Fruit fly (Drosophila melanogaster): Measurements from ENCODE around the gene Vha100-1.

Vha100-1 gene

DNA sequence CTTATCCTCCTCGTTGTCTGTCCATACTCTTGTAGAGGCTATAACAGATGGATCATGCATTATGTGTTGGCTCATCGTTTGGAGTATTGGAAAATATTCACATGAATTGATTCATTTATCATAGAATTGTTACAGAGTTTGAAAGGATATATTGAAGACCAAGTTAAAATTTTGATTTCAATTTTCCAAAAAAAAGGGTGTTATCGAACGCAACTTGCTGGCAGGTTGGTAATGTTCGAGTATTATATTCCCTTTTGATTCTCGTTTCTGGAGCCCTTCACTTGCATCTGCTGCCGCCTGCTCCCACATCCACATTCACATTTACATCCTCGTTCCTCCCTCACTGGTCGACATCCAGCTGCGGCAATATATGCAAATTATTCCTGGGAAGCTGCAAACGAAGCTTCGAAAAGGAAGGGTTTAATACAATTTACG is 35.0 kb upstream of the Vha100-1 start (continued):
- TF ChIP-seq CG6163 (GFP tag; IDR thresholded peaks at IDR 0.05) (peak; percentile 91), fd85E (GFP tag; optimal IDR thresholded peaks at IDR 0.05) (no peak), Blimp-1 (GFP tag; optimal IDR thresholded peaks at IDR 0.05) (peak; percentile 56), Hr38 (GFP tag; optimal IDR thresholded peaks at IDR 0.05) (no peak), pdm3 (GFP tag; optimal IDR thresholded peaks at IDR 0.05) (no peak), dac (GFP tag; optimal IDR thresholded peaks at IDR 0.05) (no peak), Sox15 (GFP tag; optimal IDR thresholded peaks at IDR 0.05) (peak; percentile 61), vri (GFP tag; optimal IDR thresholded peaks at IDR 0.05) (no peak), Eip75B (GFP tag; optimal IDR thresholded peaks at IDR 0.05) (no peak), CG1621 (tag; optimal IDR thresholded peaks at IDR 0.05) (peak; percentile 72), CG8119 (GFP tag; IDR thresholded peaks at IDR 0.05) (no peak; the same call in 2 of the 3 replicates), CG6854 (GFP tag; optimal IDR thresholded peaks at IDR 0.05) (peak; percentile 22), lz (GFP tag; optimal IDR thresholded peaks at IDR 0.05) (peak; percentile 84), CG3032 (tag; optimal IDR thresholded peaks at IDR 0.05) (peak; percentile 83), CG34406 (GFP tag; optimal IDR thresholded peaks at IDR 0.05) (peak; percentile 67), CG6276 (GFP tag; optimal IDR thresholded peaks at IDR 0.05) (no peak), net (GFP tag; optimal IDR thresholded peaks at IDR 0.05) (peak; percentile 68), fkh (GFP tag; optimal IDR thresholded peaks at IDR 0.05) (no peak), CG10669 (GFP tag; optimal IDR thresholded peaks at IDR 0.05) (peak; percentile 87), Eip78C (GFP tag) (peak; percentile 96), CG11294 (GFP tag; IDR thresholded peaks at IDR 0.05) (no peak), CG8632 (GFP tag; optimal IDR thresholded peaks at IDR 0.05) (peak; percentile 66), CG15336 (GFP tag; IDR thresholded peaks at IDR 0.05) (peak; percentile 38), Ets21C (GFP tag; optimal IDR thresholded peaks at IDR 0.05) (peak; percentile 85), CG31627 (GFP tag; optimal IDR thresholded peaks at IDR 0.05) (peak; percentile 88), fd59A (GFP tag; optimal IDR thresholded peaks at IDR 0.05) (peak; percentile 81)

DNA sequence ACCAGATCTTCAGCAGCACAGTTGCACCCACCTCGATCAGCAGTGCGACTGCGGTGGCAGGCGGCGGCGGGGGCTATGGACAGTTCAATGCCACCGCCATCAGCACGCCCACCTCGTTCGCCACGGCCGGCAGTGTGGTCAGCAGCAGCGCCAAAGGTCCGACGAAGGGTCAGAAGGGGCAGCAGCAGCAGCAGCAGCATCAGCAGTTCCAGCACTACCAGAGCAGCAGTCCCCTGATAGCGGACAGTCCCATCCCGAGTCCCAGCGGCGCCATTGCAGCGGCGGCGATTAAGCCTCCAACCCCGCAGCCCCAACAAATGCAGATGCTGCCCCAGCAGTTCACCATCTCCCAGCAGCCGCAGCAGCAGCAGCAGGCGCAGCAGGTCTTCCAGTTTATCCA is 33.0 kb upstream of the Vha100-1 start:
- TF ChIP-seq CG4318 (GFP tag; optimal IDR thresholded peaks at IDR 0.05): no peak
- no peak for TF ChIP-seq CG7368 (GFP tag; optimal IDR thresholded peaks at IDR 0.05)
- no peak for TF ChIP-seq Sox14 (GFP tag; optimal IDR thresholded peaks at IDR 0.05)
- TF ChIP-seq CG11902 (GFP tag; optimal IDR thresholded peaks at IDR 0.05): no peak
- no peak for TF ChIP-seq spab (GFP tag; optimal IDR thresholded peaks at IDR 0.05)
- TF ChIP-seq CG10669 (GFP tag; optimal IDR thresholded peaks at IDR 0.05): no peak
- TF ChIP-seq CG6276 (GFP tag; optimal IDR thresholded peaks at IDR 0.05): no peak
- TF ChIP-seq Sox102F (GFP tag; optimal IDR thresholded peaks at IDR 0.05): no peak

DNA sequence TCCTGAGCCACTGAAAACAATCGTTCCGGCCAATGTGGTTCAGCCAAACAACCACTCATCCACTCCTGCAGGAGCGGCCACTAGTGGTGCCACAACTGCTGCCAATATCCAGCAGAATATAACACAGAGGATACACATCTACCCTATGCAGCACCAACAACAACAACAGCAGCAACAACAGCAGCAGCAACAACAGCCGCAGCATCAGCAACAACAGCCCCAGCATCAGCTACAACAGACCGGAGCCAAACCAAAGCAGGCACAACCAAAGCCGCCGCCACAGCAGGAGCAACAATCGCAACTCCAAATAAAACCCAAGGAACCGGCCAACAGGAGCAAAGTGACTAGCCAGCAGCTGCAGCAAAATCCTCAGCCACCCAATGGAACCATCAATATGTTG is 27.8 kb upstream of the Vha100-1 start:
- TF ChIP-seq CG32006 (GFP tag; optimal IDR thresholded peaks at IDR 0.05) (no peak), OdsH (GFP tag; optimal IDR thresholded peaks at IDR 0.05) (no peak), CG10669 (GFP tag; optimal IDR thresholded peaks at IDR 0.05) (no peak), Lpt (GFP tag; optimal IDR thresholded peaks at IDR 0.05) (no peak), esn (GFP tag; optimal IDR thresholded peaks at IDR 0.05) (no peak), achi (GFP tag; optimal IDR thresholded peaks at IDR 0.05) (no peak)

DNA sequence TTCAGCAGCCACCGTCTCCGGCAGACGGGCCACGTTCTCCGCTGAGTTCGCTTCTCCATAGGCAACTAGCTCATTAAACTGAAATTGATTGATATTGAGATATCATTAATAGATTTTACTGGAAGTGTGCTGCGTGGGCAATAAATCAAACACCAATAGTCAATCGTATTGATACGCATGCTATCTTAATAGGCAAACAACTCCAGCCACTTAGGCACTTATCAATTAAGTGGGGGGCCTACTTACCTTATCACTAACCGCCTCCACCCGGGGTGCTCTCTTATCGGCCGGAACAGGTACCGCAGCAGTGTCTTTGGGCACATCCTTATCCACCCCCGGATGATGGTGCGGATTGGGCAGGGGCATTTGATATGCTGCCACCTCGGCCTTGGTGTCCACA is 19.2 kb upstream of the Vha100-1 start:
- TF ChIP-seq acj6 (GFP tag; optimal IDR thresholded peaks at IDR 0.05) (no peak), fkh (GFP tag; optimal IDR thresholded peaks at IDR 0.05) (peak; percentile 54), CG9139 (GFP tag; optimal IDR thresholded peaks at IDR 0.05) (no peak), Hr4 (GFP tag; optimal IDR thresholded peaks at IDR 0.05) (no peak)

Data from whole organism, prepupa.